Worm (Caenorhabditis elegans): ENCODE results near the gene adah-1.

ce11 chrIV:7023858-7024257 lies at the start of gene adah-1:
- TF ChIP-seq nhr-237 (tag; optimal IDR thresholded peaks at IDR 0.05) (no peak), elt-1 (tag; optimal IDR thresholded peaks at IDR 0.05) (no peak), ztf-4 (tag; optimal IDR thresholded peaks at IDR 0.05) (no peak), unc-62 (GFP tag; optimal IDR thresholded peaks at IDR 0.05) (no peak), fos-1 (tag; optimal IDR thresholded peaks at IDR 0.05) (no peak), pha-4 (tag; optimal IDR thresholded peaks at IDR 0.05) (no peak), mdl-1 (tag; optimal IDR thresholded peaks at IDR 0.05) (no peak)
